Fruit fly (Drosophila melanogaster) whole organism, embryonic: ENCODE data around the gene Cap-D2.

Experiments used
- BEAF-32 ChIP-seq: fragments of 200-800 bp; sonication (Bioruptor generic); optimal IDR thresholded peaks from 3 replicates; lab custom pipeline; 2017; ENCODE audit warnings: missing biosample characterization, missing genetic modification characterization, mild to moderate bottlenecking, moderate library complexity, missing genetic modification reagents
- Blimp-1 ChIP-seq: fragments of 200-800 bp; sonication (Bioruptor generic); optimal IDR thresholded peaks from 3 replicates; lab custom pipeline; 2018; ENCODE audit warnings: missing biosample characterization, missing genetic modification characterization, mild to moderate bottlenecking, moderate library complexity, missing genetic modification reagents
- C15 ChIP-seq: fragments of 200-800 bp; sonication (Bioruptor generic); IDR thresholded peaks from 3 replicates; pipeline ENCODE4 v1.3.6; 2022; ENCODE audit warnings: missing biosample characterization, missing genetic modification characterization
- CG11085 ChIP-seq: fragments of 200-800 bp; sonication (Bioruptor generic); IDR thresholded peaks from 2 replicates; pipeline ENCODE4 v1.3.6; 2022; ENCODE audit warnings: missing biosample characterization, missing genetic modification characterization
- CG12071 ChIP-seq: fragments of 200-800 bp; sonication (Bioruptor generic); optimal IDR thresholded peaks from 3 replicates; lab custom pipeline; 2018; ENCODE audit warnings: missing biosample characterization, mild to moderate bottlenecking, missing genetic modification characterization
- CG16863 ChIP-seq: fragments of 200-800 bp; sonication (Bioruptor generic); optimal IDR thresholded peaks from 3 replicates; lab custom pipeline; 2016; ENCODE audit warnings: missing biosample characterization, missing genetic modification characterization
- CG17359 ChIP-seq: fragments of 200-800 bp; sonication (Bioruptor generic); optimal IDR thresholded peaks from 3 replicates; lab custom pipeline; 2018; ENCODE audit warnings: missing biosample characterization, mild to moderate bottlenecking, missing genetic modification characterization, moderate library complexity
- CG17361 ChIP-seq: fragments of 200-800 bp; sonication (Bioruptor generic); IDR thresholded peaks from 3 replicates; pipeline ENCODE4 v1.3.6; 2022; ENCODE audit warnings: missing biosample characterization, missing genetic modification characterization
- CG17385 ChIP-seq: fragments of 200-800 bp; sonication (Bioruptor generic); optimal IDR thresholded peaks from 3 replicates; lab custom pipeline; 2018; ENCODE audit warnings: missing biosample characterization, mild to moderate bottlenecking, missing genetic modification characterization
- CG17568 ChIP-seq: fragments of 200-800 bp; sonication (Bioruptor generic); optimal IDR thresholded peaks from 2 replicates; lab custom pipeline; 2018; ENCODE audit warnings: missing biosample characterization, mild to moderate bottlenecking, missing genetic modification characterization, moderate library complexity
- CG2120 ChIP-seq: fragments of 200-800 bp; sonication (Bioruptor generic); optimal IDR thresholded peaks from 3 replicates; lab custom pipeline; 2016; ENCODE audit warnings: missing biosample characterization, missing genetic modification characterization
- CG30403 ChIP-seq: fragments of 200-800 bp; sonication (Bioruptor generic); optimal IDR thresholded peaks from 3 replicates; lab custom pipeline; 2016; ENCODE audit warnings: missing biosample characterization, missing genetic modification characterization
- CG32772 ChIP-seq: fragments of 200-800 bp; sonication (Bioruptor generic); IDR thresholded peaks from 2 replicates; pipeline ENCODE4 v1.3.6; 2022; ENCODE audit warnings: missing biosample characterization, missing genetic modification characterization
- CG33213 ChIP-seq: fragments of 200-800 bp; sonication (Bioruptor generic); optimal IDR thresholded peaks from 3 replicates; lab custom pipeline; 2016; ENCODE audit warnings: missing biosample characterization, missing genetic modification characterization
- CG3407 ChIP-seq: fragments of 200-800 bp; sonication (Bioruptor generic); optimal IDR thresholded peaks from 2 replicates; lab custom pipeline; 2018; ENCODE audit warnings: missing biosample characterization, mild to moderate bottlenecking, missing genetic modification characterization
- CG34376 ChIP-seq: fragments of 200-800 bp; sonication (Bioruptor generic); optimal IDR thresholded peaks from 2 replicates; lab custom pipeline; 2018; ENCODE audit warnings: missing biosample characterization, mild to moderate bottlenecking, missing genetic modification characterization
- CG42726 ChIP-seq: fragments of 200-800 bp; sonication (Bioruptor generic); IDR thresholded peaks from 2 replicates; pipeline ENCODE4 v1.3.6; 2022; ENCODE audit warnings: missing biosample characterization, missing genetic modification characterization; ENCODE audit not compliant: partially characterized antibody
- CG5953 ChIP-seq: fragments of 200-800 bp; sonication (Bioruptor generic); IDR thresholded peaks from 2 replicates; pipeline ENCODE4 v1.3.6; 2022; ENCODE audit warnings: missing biosample characterization, missing genetic modification characterization
- CG7372 ChIP-seq: fragments of 200-800 bp; sonication (Bioruptor generic); IDR thresholded peaks from 2 replicates; pipeline ENCODE4 v1.3.6; 2022; ENCODE audit warnings: missing biosample characterization, missing genetic modification characterization
- CTCF ChIP-seq: fragments of 200-800 bp; sonication (Bioruptor generic); optimal IDR thresholded peaks from 2 replicates; lab custom pipeline; 2017; ENCODE audit warnings: missing biosample characterization, mild to moderate bottlenecking, missing genetic modification characterization, moderate library complexity
- Dfd ChIP-seq, 2 experiments: fragments of >200 bp; optimal IDR thresholded peaks; 2 replicates each; lab custom pipeline; 2017; ENCODE audit warnings: missing biosample characterization in 2 of 2, missing genetic modification characterization in 2 of 2
- Kr ChIP-seq: fragments of 200-800 bp; sonication (Bioruptor generic); optimal IDR thresholded peaks from 2 replicates; lab custom pipeline; 2017; ENCODE audit warnings: missing biosample characterization, mild to moderate bottlenecking, missing genetic modification characterization
- NC2β ChIP-seq: fragments of 200-800 bp; sonication (Bioruptor generic); optimal IDR thresholded peaks from 2 replicates; lab custom pipeline; 2016; ENCODE audit warnings: missing biosample characterization, missing genetic modification characterization
- Neu2 ChIP-seq: fragments of 200-800 bp; sonication (Bioruptor generic); optimal IDR thresholded peaks from 3 replicates; lab custom pipeline; 2016; ENCODE audit warnings: missing biosample characterization, missing genetic modification characterization, borderline replicate concordance
- PHDP ChIP-seq: fragments of 200-800 bp; sonication (Bioruptor generic); optimal IDR thresholded peaks from 3 replicates; lab custom pipeline; 2018; ENCODE audit warnings: missing biosample characterization, mild to moderate bottlenecking, missing genetic modification characterization, moderate library complexity
- Sox100B ChIP-seq: fragments of 200-800 bp; sonication (Bioruptor generic); optimal IDR thresholded peaks from 3 replicates; lab custom pipeline; 2018; ENCODE audit warnings: missing biosample characterization, mild to moderate bottlenecking, missing genetic modification characterization
- Sox102F ChIP-seq: fragments of 200-800 bp; sonication (Bioruptor generic); optimal IDR thresholded peaks from 2 replicates; lab custom pipeline; 2018; ENCODE audit warnings: missing biosample characterization, mild to moderate bottlenecking, missing genetic modification characterization, moderate library complexity
- Ssrp ChIP-seq: fragments of 200-800 bp; sonication (Bioruptor generic); optimal IDR thresholded peaks from 2 replicates; lab custom pipeline; 2018; ENCODE audit warnings: missing biosample characterization, mild to moderate bottlenecking, missing genetic modification characterization, moderate library complexity
- al ChIP-seq: fragments of 200-800 bp; sonication (Bioruptor generic); IDR thresholded peaks from 2 replicates; pipeline ENCODE4 v1.3.6; 2022; ENCODE audit warnings: missing biosample characterization, missing genetic modification characterization
- ap ChIP-seq: fragments of 200-800 bp; sonication (Bioruptor generic); IDR thresholded peaks from 2 replicates; pipeline ENCODE4 v1.3.6; 2022; ENCODE audit warnings: missing biosample characterization, missing genetic modification characterization
- bab2 ChIP-seq: fragments of 200-800 bp; sonication (Bioruptor generic); optimal IDR thresholded peaks from 2 replicates; lab custom pipeline; 2016; ENCODE audit warnings: missing biosample characterization, missing genetic modification characterization
- dmrt11E ChIP-seq: fragments of 200-800 bp; sonication (Bioruptor generic); optimal IDR thresholded peaks from 3 replicates; lab custom pipeline; 2018; ENCODE audit warnings: missing biosample characterization, mild to moderate bottlenecking, missing genetic modification characterization, moderate library complexity
- dmrt99B ChIP-seq: fragments of 200-800 bp; sonication (Bioruptor generic); optimal IDR thresholded peaks from 2 replicates; lab custom pipeline; 2018; ENCODE audit warnings: missing biosample characterization, mild to moderate bottlenecking, missing genetic modification characterization, moderate library complexity
- emc ChIP-seq: fragments of 200-800 bp; sonication (Bioruptor generic); optimal IDR thresholded peaks from 2 replicates; lab custom pipeline; 2016; ENCODE audit warnings: missing biosample characterization, missing genetic modification characterization
- esg ChIP-seq: fragments of 200-800 bp; sonication (Bioruptor generic); conservative IDR thresholded peaks from 2 replicates; pipeline ENCODE4 v1.3.6; 2022; ENCODE audit warnings: missing biosample characterization, missing genetic modification characterization
- ham ChIP-seq: fragments of 200-800 bp; sonication (Bioruptor generic); IDR thresholded peaks from 2 replicates; pipeline ENCODE4 v1.3.6; 2022; ENCODE audit warnings: missing biosample characterization, missing genetic modification characterization
- hbn ChIP-seq: fragments of 200-800 bp; sonication (Bioruptor generic); IDR thresholded peaks from 2 replicates; pipeline ENCODE4 v1.3.6; 2022; ENCODE audit warnings: missing biosample characterization, missing genetic modification characterization; ENCODE audit not compliant: partially characterized antibody
- hth ChIP-seq: fragments of >200 bp; optimal IDR thresholded peaks from 2 replicates; lab custom pipeline; 2017; ENCODE audit warnings: inconsistent platforms
- lab ChIP-seq: fragments of 200-800 bp; sonication (Bioruptor generic); optimal IDR thresholded peaks from 3 replicates; lab custom pipeline; 2017; ENCODE audit warnings: missing biosample characterization, missing genetic modification characterization, mild to moderate bottlenecking, moderate library complexity, missing genetic modification reagents
- lilli ChIP-seq: fragments of 200-800 bp; sonication (Bioruptor generic); optimal IDR thresholded peaks from 3 replicates; lab custom pipeline; 2016; ENCODE audit warnings: missing biosample characterization, missing genetic modification characterization
- lola ChIP-seq, 3 experiments: fragments of >200 bp in 2 of 3; fragments of 200-800 bp in 1 of 3; sonication (Bioruptor generic) in 1 of 3; optimal IDR thresholded peaks; 2 replicates each; lab custom pipeline; 2017 to 2019; ENCODE audit warnings: missing biosample characterization in 3 of 3, missing genetic modification characterization in 3 of 3, mild to moderate bottlenecking in 1 of 3, moderate library complexity in 1 of 3
- lov ChIP-seq, 2 experiments: fragments of 200-800 bp in 1 of 2; fragments of >200 bp in 1 of 2; sonication (Bioruptor generic) in 1 of 2; IDR thresholded peaks in 1 of 2; optimal IDR thresholded peaks in 1 of 2; 2 replicates in 1 of 2; 3 replicates in 1 of 2; pipeline versions ENCODE4 v1.3.6 to Lab custom; 2017 to 2022; ENCODE audit warnings: missing biosample characterization in 1 of 2, missing genetic modification characterization in 1 of 2
- pfk ChIP-seq: fragments of 200-800 bp; sonication (Bioruptor generic); optimal IDR thresholded peaks from 2 replicates; lab custom pipeline; 2018; ENCODE audit warnings: missing biosample characterization, mild to moderate bottlenecking, missing genetic modification characterization, moderate library complexity
- row ChIP-seq: fragments of 200-800 bp; sonication (Bioruptor generic); IDR thresholded peaks from 3 replicates; pipeline ENCODE4 v1.3.6; 2022; ENCODE audit warnings: missing biosample characterization, missing genetic modification characterization
- schlank ChIP-seq: fragments of 200-800 bp; sonication (Bioruptor generic); optimal IDR thresholded peaks from 2 replicates; lab custom pipeline; 2018; ENCODE audit warnings: missing biosample characterization, mild to moderate bottlenecking, missing genetic modification characterization
- sima ChIP-seq: fragments of 200-800 bp; sonication (Bioruptor generic); optimal IDR thresholded peaks from 2 replicates; lab custom pipeline; 2016; ENCODE audit warnings: missing biosample characterization, missing genetic modification characterization
- slbo ChIP-seq: fragments of 200-800 bp; sonication (Bioruptor generic); IDR thresholded peaks from 2 replicates; pipeline ENCODE4 v1.3.6; 2022; ENCODE audit warnings: missing biosample characterization, missing genetic modification characterization
- tio ChIP-seq: fragments of 200-800 bp; sonication (Bioruptor generic); optimal IDR thresholded peaks from 2 replicates; lab custom pipeline; 2017; ENCODE audit warnings: missing biosample characterization, missing genetic modification characterization, inconsistent platforms
- vfl ChIP-seq: fragments of 200-800 bp; sonication (Bioruptor generic); optimal IDR thresholded peaks from 2 replicates; lab custom pipeline; 2016; ENCODE audit warnings: missing biosample characterization, missing genetic modification characterization
- wdn ChIP-seq: fragments of 200-800 bp; sonication (Bioruptor generic); IDR thresholded peaks from 2 replicates; pipeline ENCODE4 v1.3.6; 2022; ENCODE audit warnings: missing biosample characterization, missing genetic modification characterization
- zf30C ChIP-seq: fragments of 200-800 bp; sonication (Bioruptor generic); optimal IDR thresholded peaks from 3 replicates; lab custom pipeline; 2018; ENCODE audit warnings: missing biosample characterization, mild to moderate bottlenecking, missing genetic modification characterization

The Cap-D2 gene

dm6 chr3R:29675333-29675732 lies at the start of gene Cap-D2, which contains the start of gene Bub3 (continued):
- TF ChIP-seq sima (GFP tag; lab: Kevin White, UChicago) (no peak), CTCF (GFP tag; lab: Kevin White, UChicago) (no peak), CG17361 (no peak), CG11085 (GFP tag; lab: Robert Waterston, UW) (0 out of 2 replicates have a peak, but pooled peaks have one; percentile 8), CG34376 (GFP tag; lab: Kevin White, UChicago) (peak; percentile 6), emc (GFP tag; lab: Kevin White, UChicago) (no peak), lola (GFP tag; optimal IDR thresholded peaks at IDR 0.05; lab: Kevin White, UChicago) (peak in 1 of 3 experiments; percentile 68), al (GFP tag; lab: Robert Waterston, UW) (peak; percentile 39; the same call in 1 of the 2 replicates), dmrt11E (tag; lab: Kevin White, UChicago) (peak; percentile 67), PHDP (tag; lab: Kevin White, UChicago) (no peak), hbn (GFP tag; lab: Robert Waterston, UW) (peak; percentile 85), NC2β (GFP tag; lab: Kevin White, UChicago) (peak; percentile 78), CG3407 (peak; percentile 26), vfl (GFP tag; lab: Kevin White, UChicago) (peak; percentile 71), ham (no peak), dmrt99B (tag; lab: Kevin White, UChicago) (no peak), CG17568 (GFP tag; lab: Kevin White, UChicago) (no peak), lab (GFP tag; lab: Kevin White, UChicago) (peak; percentile 73), Dfd (GFP tag; optimal IDR thresholded peaks at IDR 0.05; lab: Kevin White, UChicago) (no peak), CG33213 (peak; percentile 71), CG17359 (tag; lab: Kevin White, UChicago) (no peak), CG16863 (GFP tag; lab: Kevin White, UChicago) (peak; percentile 66), CG7372 (GFP tag; lab: Robert Waterston, UW) (peak; percentile 57), tio (GFP tag; lab: Kevin White, UChicago) (no peak), CG17385 (GFP tag; lab: Kevin White, UChicago) (peak; percentile 51), CG12071 (GFP tag; lab: Kevin White, UChicago) (no peak)

dm6 chr3R:29625883-29626282 lies 49.6 kb upstream of the Cap-D2 start:
- peak; percentile 30 for TF ChIP-seq Ssrp
- no peak for TF ChIP-seq Sox100B
- no peak for TF ChIP-seq pfk (GFP tag; lab: Kevin White, UChicago)
- no peak for TF ChIP-seq Kr (GFP tag; lab: Kevin White, UChicago)
- TF ChIP-seq Sox102F (GFP tag; lab: Kevin White, UChicago), result peak; percentile 59
- TF ChIP-seq CG5953, result no peak
- peak; percentile 48; the same call in 1 of the 2 replicates for TF ChIP-seq slbo
- TF ChIP-seq CG42726 (GFP tag; lab: Robert Waterston, UW), result no peak
- no peak for TF ChIP-seq schlank
- no peak for TF ChIP-seq wdn (GFP tag; lab: Robert Waterston, UW)
- no peak for TF ChIP-seq zf30C (GFP tag; lab: Kevin White, UChicago)
- TF ChIP-seq C15 (GFP tag; lab: Robert Waterston, UW), result no peak
- no peak for TF ChIP-seq lov (optimal IDR thresholded peaks at IDR 0.05; lab: Kevin White, UChicago)
- TF ChIP-seq lov (GFP tag; IDR thresholded peaks at IDR 0.05; lab: Robert Waterston, UW), result 0 out of 3 replicates have a peak, but pooled peaks have one; percentile 19
- TF ChIP-seq ap (GFP tag; lab: Robert Waterston, UW), result no peak
- TF ChIP-seq esg, result peak; percentile 36; the same call in 1 of the 2 replicates
- peak; percentile 33 for TF ChIP-seq lilli
- TF ChIP-seq BEAF-32, result no peak
- TF ChIP-seq bab2 (GFP tag; lab: Kevin White, UChicago), result no peak
- TF ChIP-seq CG2120 (GFP tag; lab: Kevin White, UChicago), result peak; percentile 46
- TF ChIP-seq hth (lab: Kevin White, UChicago), result no peak
- no peak for TF ChIP-seq CG32772 (GFP tag; lab: Robert Waterston, UW)
- TF ChIP-seq Neu2 (GFP tag; lab: Kevin White, UChicago), result no peak
- peak; percentile 59 for TF ChIP-seq row (GFP tag; lab: Robert Waterston, UW)
- TF ChIP-seq Blimp-1, result peak; percentile 30
- peak; percentile 47 for TF ChIP-seq CG30403 (GFP tag; lab: Kevin White, UChicago)
